Worm (Caenorhabditis elegans) whole organism, L3 larva: Measurements from ENCODE around the gene M02H5.8.

Source experiments
- ama-1 ChIP-seq: fragments of 150-350 bp; optimal IDR thresholded peaks from 2 replicates; lab custom pipeline; 2018
- ceh-28 ChIP-seq: fragments of 150-350 bp; optimal IDR thresholded peaks from 2 replicates; lab custom pipeline; 2014; ENCODE audit warnings: missing biosample characterization, missing genetic modification reagents, missing genetic modification characterization
- elt-1 ChIP-seq: fragments of 150-350 bp; optimal IDR thresholded peaks from 2 replicates; lab custom pipeline; 2014; ENCODE audit warnings: missing biosample characterization, missing genetic modification characterization
- elt-3 ChIP-seq, 3 experiments: fragments of 150-350 bp in 1 of 3; sonication (generic microtip) in 2 of 3; optimal IDR thresholded peaks; 2 replicates in 2 of 3; 4 replicates in 1 of 3; lab custom pipeline; 2014 to 2017; ENCODE audit warnings: missing biosample characterization in 3 of 3, missing genetic modification characterization in 3 of 3
- lin-39 ChIP-seq: fragments of 150-350 bp; optimal IDR thresholded peaks from 2 replicates; lab custom pipeline; 2018; ENCODE audit warnings: missing biosample characterization, missing genetic modification reagents, missing genetic modification characterization
- mdl-1 ChIP-seq: fragments of 150-350 bp; optimal IDR thresholded peaks from 2 replicates; lab custom pipeline; 2014; ENCODE audit warnings: missing biosample characterization, missing genetic modification characterization
- nhr-11 ChIP-seq: fragments of 150-350 bp; optimal IDR thresholded peaks from 2 replicates; lab custom pipeline; 2014; ENCODE audit warnings: missing biosample characterization, missing genetic modification characterization
- nhr-12 ChIP-seq: fragments of 150-350 bp; optimal IDR thresholded peaks from 2 replicates; lab custom pipeline; 2014; ENCODE audit warnings: missing biosample characterization, missing genetic modification characterization
- nhr-77 ChIP-seq: fragments of 150-350 bp; optimal IDR thresholded peaks from 2 replicates; lab custom pipeline; 2014; ENCODE audit warnings: missing biosample characterization, missing genetic modification characterization
- pha-4 ChIP-seq: fragments of 150-350 bp; optimal IDR thresholded peaks from 2 replicates; lab custom pipeline; 2014; ENCODE audit warnings: missing biosample characterization, missing genetic modification reagents, missing genetic modification characterization
- pqm-1 ChIP-seq: fragments of 150-350 bp; optimal IDR thresholded peaks from 2 replicates; lab custom pipeline; 2017; ENCODE audit warnings: missing biosample characterization, missing genetic modification characterization, inconsistent platforms
- skn-1 ChIP-seq: fragments of 150-350 bp; optimal IDR thresholded peaks from 2 replicates; lab custom pipeline; 2014; ENCODE audit warnings: missing biosample characterization, missing genetic modification characterization
- zag-1 ChIP-seq: fragments of 150-350 bp; optimal IDR thresholded peaks from 2 replicates; lab custom pipeline; 2014; ENCODE audit warnings: missing biosample characterization, missing genetic modification characterization

ce11 chrV:479046-479445 is 29.3 kb downstream of the M02H5.8 start:
- TF ChIP-seq elt-1 (tag; lab: Kevin White, UChicago), result no peak
- no peak for TF ChIP-seq ama-1 (lab: Kevin White, UChicago)
- no peak for TF ChIP-seq nhr-12 (tag; lab: Kevin White, UChicago)
- TF ChIP-seq lin-39 (tag; lab: Kevin White, UChicago), result no peak
- TF ChIP-seq ceh-28 (tag; lab: Kevin White, UChicago), result no peak
- no peak for TF ChIP-seq mdl-1 (tag; lab: Kevin White, UChicago)
- TF ChIP-seq pqm-1 (tag; lab: Kevin White, UChicago), result no peak
- no peak for TF ChIP-seq nhr-77 (tag; lab: Kevin White, UChicago)
- TF ChIP-seq elt-3 (tag; optimal IDR thresholded peaks at IDR 0.05; lab: Kevin White, UChicago), result no peak
- no peak for TF ChIP-seq pha-4 (tag; lab: Kevin White, UChicago)
- no peak for TF ChIP-seq zag-1 (tag; lab: Kevin White, UChicago)
- no peak for TF ChIP-seq skn-1 (tag; lab: Kevin White, UChicago)
- TF ChIP-seq nhr-11, result no peak
